Worm (Caenorhabditis elegans) whole organism, mixed stage, embryonic: ENCODE data around the gene fbxa-12.

Experiments used
- nhr-28 ChIP-seq: fragments of 150-350 bp; optimal IDR thresholded peaks from 2 replicates; lab custom pipeline; 2014; ENCODE audit warnings: missing biosample characterization, missing genetic modification characterization
- unc-62 ChIP-seq: fragments of 150-350 bp; optimal IDR thresholded peaks from 2 replicates; lab custom pipeline; 2014; ENCODE audit warnings: missing biosample characterization, missing genetic modification reagents, missing genetic modification characterization

ce11 chrIII:2205155-2205554 is 14.4 kb upstream of the fbxa-12 start:
- TF ChIP-seq nhr-28: no peak
- TF ChIP-seq unc-62 (GFP tag; lab: Kevin White, UChicago): no peak
